Fruit fly (Drosophila melanogaster) whole organism, pupa: ENCODE data around the gene CG34034.
A peak's percentile ranks its signal among the peaks of the same experiment; 100 is the strongest.

Experiments used
- CG10348 ChIP-seq: fragments of 200-800 bp; sonication (Bioruptor generic); IDR thresholded peaks from 2 replicates; pipeline ENCODE4 v1.3.6; 2022; ENCODE audit warnings: missing biosample characterization, missing genetic modification characterization
- CG12605 ChIP-seq: fragments of 200-800 bp; sonication (Bioruptor generic); IDR thresholded peaks from 2 replicates; pipeline ENCODE4 v1.3.6; 2022; ENCODE audit warnings: missing biosample characterization, missing genetic modification characterization
- CG13204 ChIP-seq: fragments of 200-800 bp; sonication (Bioruptor generic); optimal IDR thresholded peaks from 2 replicates; lab custom pipeline; 2018; ENCODE audit warnings: missing biosample characterization, mild to moderate bottlenecking, missing genetic modification characterization, moderate library complexity
- CG14655 ChIP-seq: fragments of 200-800 bp; sonication (Bioruptor generic); optimal IDR thresholded peaks from 3 replicates; lab custom pipeline; 2017; ENCODE audit warnings: mild to moderate bottlenecking, missing biosample characterization, missing genetic modification reagents, missing genetic modification characterization
- CG15710 ChIP-seq: fragments of 200-800 bp; sonication (Bioruptor generic); optimal IDR thresholded peaks from 2 replicates; lab custom pipeline; 2018; ENCODE audit warnings: missing biosample characterization, mild to moderate bottlenecking, missing genetic modification characterization, moderate library complexity
- CG17806 ChIP-seq: fragments of 200-800 bp; sonication (Bioruptor generic); optimal IDR thresholded peaks from 2 replicates; lab custom pipeline; 2018; ENCODE audit warnings: missing biosample characterization, mild to moderate bottlenecking, missing genetic modification characterization, moderate library complexity
- CG32121 ChIP-seq: fragments of 200-800 bp; sonication (Bioruptor generic); IDR thresholded peaks from 2 replicates; pipeline ENCODE4 v1.3.6; 2022; ENCODE audit warnings: missing biosample characterization, missing genetic modification characterization
- CG34367 ChIP-seq: fragments of 200-800 bp; sonication (Bioruptor generic); optimal IDR thresholded peaks from 2 replicates; lab custom pipeline; 2018; ENCODE audit warnings: missing biosample characterization, mild to moderate bottlenecking, missing genetic modification characterization
- CG4496 ChIP-seq: fragments of 200-800 bp; sonication (Bioruptor generic); IDR thresholded peaks from 3 replicates; pipeline ENCODE4 v1.3.6; 2022; ENCODE audit warnings: missing biosample characterization, missing genetic modification characterization
- CG8159 ChIP-seq: fragments of 200-800 bp; sonication (Bioruptor generic); optimal IDR thresholded peaks from 3 replicates; lab custom pipeline; 2018; ENCODE audit warnings: missing biosample characterization, mild to moderate bottlenecking, missing genetic modification characterization, moderate library complexity
- CG8301 ChIP-seq: fragments of 200-800 bp; sonication (Bioruptor generic); optimal IDR thresholded peaks from 2 replicates; lab custom pipeline; 2018; ENCODE audit warnings: missing biosample characterization, mild to moderate bottlenecking, missing genetic modification characterization
- CG9948 ChIP-seq: fragments of 200-800 bp; sonication (Bioruptor generic); optimal IDR thresholded peaks from 2 replicates; lab custom pipeline; 2018; ENCODE audit warnings: missing biosample characterization, mild to moderate bottlenecking, missing genetic modification characterization, moderate library complexity
- D1 ChIP-seq: fragments of 200-800 bp; sonication (Bioruptor generic); optimal IDR thresholded peaks from 2 replicates; lab custom pipeline; 2018; ENCODE audit warnings: missing biosample characterization, mild to moderate bottlenecking, missing genetic modification characterization, moderate library complexity
- EcR ChIP-seq: fragments of 200-800 bp; sonication (Bioruptor generic); optimal IDR thresholded peaks from 3 replicates; lab custom pipeline; 2019; ENCODE audit warnings: missing biosample characterization, missing genetic modification characterization, mild to moderate bottlenecking, moderate library complexity, missing genetic modification reagents
- Ets98B ChIP-seq: fragments of 200-800 bp; sonication (Bioruptor generic); IDR thresholded peaks from 2 replicates; pipeline ENCODE4 v1.3.6; 2022; ENCODE audit warnings: missing biosample characterization, missing genetic modification characterization
- Pif1A ChIP-seq: fragments of 200-800 bp; sonication (Bioruptor generic); optimal IDR thresholded peaks from 3 replicates; lab custom pipeline; 2016; ENCODE audit warnings: missing biosample characterization, missing genetic modification characterization
- Pif1B ChIP-seq: fragments of 200-800 bp; sonication (Bioruptor generic); optimal IDR thresholded peaks from 3 replicates; lab custom pipeline; 2016; ENCODE audit warnings: missing biosample characterization, missing genetic modification characterization
- Snoo ChIP-seq: fragments of 200-800 bp; sonication (Bioruptor generic); optimal IDR thresholded peaks from 3 replicates; lab custom pipeline; 2017; ENCODE audit warnings: missing biosample characterization, mild to moderate bottlenecking, missing genetic modification characterization, inconsistent platforms
- fd96Ca ChIP-seq: fragments of 200-800 bp; sonication (Bioruptor generic); IDR thresholded peaks from 3 replicates; pipeline ENCODE4 v1.3.6; 2022; ENCODE audit warnings: missing biosample characterization, missing genetic modification characterization
- gl ChIP-seq: fragments of 200-800 bp; sonication (Bioruptor generic); optimal IDR thresholded peaks from 2 replicates; lab custom pipeline; 2018; ENCODE audit warnings: missing biosample characterization, mild to moderate bottlenecking, missing genetic modification characterization
- rn ChIP-seq: fragments of 200-800 bp; sonication (Bioruptor generic); IDR thresholded peaks from 2 replicates; pipeline ENCODE4 v1.3.6; 2022; ENCODE audit warnings: missing biosample characterization, missing genetic modification characterization

The CG34034 gene

DNA sequence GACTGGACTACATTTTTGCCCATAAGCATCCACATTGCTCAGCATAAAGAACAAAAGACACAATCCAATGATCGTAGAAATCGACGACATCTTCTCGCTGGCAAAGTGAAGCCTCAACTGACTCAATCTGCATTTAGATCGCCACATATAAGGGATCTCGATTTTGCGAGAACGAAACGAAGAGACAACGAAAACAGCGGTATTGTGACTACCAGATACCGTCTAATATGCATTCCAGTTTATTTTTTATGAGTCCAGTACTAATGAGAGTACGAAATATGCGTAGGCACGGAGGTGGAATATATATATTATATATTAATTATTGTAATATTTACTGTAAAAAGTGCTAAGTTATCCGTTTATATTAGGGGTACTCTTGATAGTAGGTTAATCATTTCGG is at the start of gene CG34034:
Gene CG34034 (minus strand): TSS at position 101 of the 400 bp plus-strand sequence.
- TF ChIP-seq gl, result no peak
- no peak for TF ChIP-seq CG4496 (GFP tag; lab: Robert Waterston, UW)
- no peak for TF ChIP-seq EcR (GFP tag; lab: Kevin White, UChicago)
- TF ChIP-seq CG34367, result no peak
- no peak for TF ChIP-seq rn
- no peak for TF ChIP-seq CG15710 (tag; lab: Kevin White, UChicago)
- TF ChIP-seq Pif1A (GFP tag; lab: Kevin White, UChicago), result no peak

DNA sequence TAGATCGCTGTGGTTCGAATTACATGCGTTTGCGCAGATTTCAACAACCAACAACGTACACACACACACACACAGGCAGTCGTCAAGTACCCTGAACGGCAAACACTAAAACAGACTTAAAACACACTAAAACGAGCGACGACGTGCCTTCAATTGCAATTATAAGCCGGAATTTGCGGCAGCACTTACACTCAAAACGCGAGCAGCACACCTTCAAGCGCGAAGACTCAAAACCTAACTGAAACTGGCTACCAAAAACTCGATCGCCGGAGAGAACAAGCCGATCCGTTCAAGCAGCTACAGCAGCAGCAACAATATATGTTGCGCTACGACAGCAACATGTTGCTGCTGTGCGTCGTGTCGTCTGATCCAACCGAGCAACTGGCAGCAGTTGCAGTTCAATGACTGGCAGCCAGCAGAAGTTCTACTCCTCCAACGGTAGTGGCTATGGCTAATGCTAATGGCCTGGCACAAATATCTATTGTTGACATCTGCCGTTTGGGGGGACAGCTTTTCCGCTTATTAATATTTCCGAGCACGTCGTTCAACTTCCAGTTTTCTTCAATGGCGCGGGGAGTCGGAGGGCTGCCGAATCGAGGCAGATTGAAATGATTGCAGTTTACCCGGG is 43.5 kb upstream of the CG34034 start, which contains the start of gene tsl:
Gene tsl (minus strand): TSS at position 242 of the 628 bp plus-strand sequence.
- TF ChIP-seq D1 (tag; lab: Kevin White, UChicago), result no peak
- TF ChIP-seq fd96Ca, result no peak
- TF ChIP-seq CG13204 (GFP tag; lab: Kevin White, UChicago), result peak; percentile 20
- no peak for TF ChIP-seq CG8301 (tag; lab: Kevin White, UChicago)
- TF ChIP-seq Pif1B (GFP tag; lab: Kevin White, UChicago), result no peak
- TF ChIP-seq CG34367, result no peak
- no peak for TF ChIP-seq Pif1A (GFP tag; lab: Kevin White, UChicago)
- no peak for TF ChIP-seq rn
- 0 out of 3 replicates have a peak, but pooled peaks have one; percentile 16 for TF ChIP-seq CG4496 (GFP tag; lab: Robert Waterston, UW)
- no peak for TF ChIP-seq CG17806
- no peak for TF ChIP-seq CG10348 (GFP tag; lab: Robert Waterston, UW)
- TF ChIP-seq CG15710 (tag; lab: Kevin White, UChicago), result no peak
- no peak for TF ChIP-seq gl
- TF ChIP-seq CG9948 (tag; lab: Kevin White, UChicago), result no peak
- no peak for TF ChIP-seq CG32121 (GFP tag; lab: Robert Waterston, UW)
- no peak for TF ChIP-seq CG12605 (GFP tag; lab: Robert Waterston, UW)
- no peak for TF ChIP-seq CG8159 (tag; lab: Kevin White, UChicago)
- TF ChIP-seq Ets98B (GFP tag; lab: Robert Waterston, UW), result no peak; the same call in 1 of the 2 replicates
- no peak for TF ChIP-seq Snoo (tag; lab: Kevin White, UChicago)
- TF ChIP-seq EcR (GFP tag; lab: Kevin White, UChicago), result peak; percentile 93

DNA sequence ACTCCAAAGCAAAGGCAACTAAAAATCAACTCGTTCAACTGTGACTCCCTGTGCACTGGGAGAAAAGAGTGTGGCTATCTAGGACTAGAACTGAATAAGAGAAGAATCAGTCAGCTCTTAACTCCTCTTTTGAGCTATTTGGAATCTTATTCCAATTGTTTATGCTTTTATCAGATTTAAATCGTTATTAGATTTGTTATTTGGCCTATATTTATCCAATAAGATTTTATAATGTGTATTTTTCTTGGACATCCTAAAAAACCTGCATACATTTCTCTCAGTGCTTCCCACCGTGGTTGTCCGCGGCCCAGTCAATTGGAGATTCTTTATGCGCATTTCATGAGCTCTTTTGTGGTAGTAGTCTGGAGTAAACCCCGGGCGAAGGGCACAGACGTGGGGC is 42.5 kb upstream of the CG34034 start:
- TF ChIP-seq CG10348 (GFP tag; lab: Robert Waterston, UW) (no peak), Ets98B (GFP tag; lab: Robert Waterston, UW) (peak; percentile 72), CG14655 (GFP tag; lab: Kevin White, UChicago) (peak; percentile 92), CG17806 (peak; percentile 95), CG32121 (GFP tag; lab: Robert Waterston, UW) (peak; percentile 72), D1 (tag; lab: Kevin White, UChicago) (peak; percentile 86), gl (peak; percentile 89), CG4496 (GFP tag; lab: Robert Waterston, UW) (peak; percentile 82), CG9948 (tag; lab: Kevin White, UChicago) (peak; percentile 93), EcR (GFP tag; lab: Kevin White, UChicago) (peak; percentile 65), Pif1A (GFP tag; lab: Kevin White, UChicago) (peak; percentile 93), CG8301 (tag; lab: Kevin White, UChicago) (peak; percentile 87), CG13204 (GFP tag; lab: Kevin White, UChicago) (peak; percentile 83), CG15710 (tag; lab: Kevin White, UChicago) (peak; percentile 95), Snoo (tag; lab: Kevin White, UChicago) (peak; percentile 92), Pif1B (GFP tag; lab: Kevin White, UChicago) (peak; percentile 88), CG8159 (tag; lab: Kevin White, UChicago) (peak; percentile 95), CG34367 (peak; percentile 90), fd96Ca (peak; percentile 66; the same call in 2 of the 3 replicates), CG12605 (GFP tag; lab: Robert Waterston, UW) (peak; percentile 71), rn (peak; percentile 69)

DNA sequence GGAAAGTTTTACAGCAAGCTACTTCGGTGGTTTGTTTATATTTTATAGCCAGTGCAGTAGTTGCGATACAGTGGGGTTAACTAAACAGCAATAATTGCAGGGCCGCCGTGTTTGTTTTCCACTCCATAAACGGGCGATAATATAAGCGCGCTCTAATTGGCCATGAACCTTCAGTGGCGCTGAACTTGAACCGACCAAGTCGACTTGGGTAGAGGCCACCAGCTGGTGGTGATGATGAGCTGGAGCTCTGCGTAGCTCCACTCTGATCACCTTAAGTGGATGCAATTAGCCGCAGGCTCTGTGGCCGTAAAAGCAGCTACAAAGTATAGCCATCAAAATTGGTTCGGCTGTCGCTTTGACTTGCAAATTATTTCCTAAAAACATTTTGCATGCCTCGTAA is 41.2 kb upstream of the CG34034 start:
- TF ChIP-seq EcR (GFP tag; lab: Kevin White, UChicago) (peak; percentile 76), rn (no peak)

DNA sequence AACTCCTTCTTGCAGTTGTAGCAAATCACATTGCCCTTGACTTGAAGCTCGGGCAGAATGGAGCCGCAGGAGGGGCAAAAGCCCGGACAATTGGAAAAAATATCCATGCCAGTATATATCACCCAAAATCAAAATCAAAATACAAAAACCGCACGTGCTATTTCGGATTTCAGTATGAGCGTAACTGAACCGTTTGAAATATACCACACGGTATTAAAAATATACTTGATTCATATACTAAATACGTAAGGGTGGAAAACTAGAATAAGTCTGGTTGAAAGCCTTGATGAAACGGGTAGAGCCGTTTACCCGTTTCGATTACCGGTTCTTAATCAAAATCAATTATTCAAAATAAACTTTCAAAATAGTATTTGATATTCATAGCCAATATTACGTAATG is 38.8 kb upstream of the CG34034 start, which contains the start of gene Polr1H:
Gene Polr1H (minus strand): TSS at position 188 of the 400 bp plus-strand sequence.
- no peak for TF ChIP-seq CG8301 (tag; lab: Kevin White, UChicago)
- TF ChIP-seq EcR (GFP tag; lab: Kevin White, UChicago), result no peak
- TF ChIP-seq CG8159 (tag; lab: Kevin White, UChicago), result no peak
- TF ChIP-seq CG10348 (GFP tag; lab: Robert Waterston, UW), result no peak
- TF ChIP-seq rn, result no peak

DNA sequence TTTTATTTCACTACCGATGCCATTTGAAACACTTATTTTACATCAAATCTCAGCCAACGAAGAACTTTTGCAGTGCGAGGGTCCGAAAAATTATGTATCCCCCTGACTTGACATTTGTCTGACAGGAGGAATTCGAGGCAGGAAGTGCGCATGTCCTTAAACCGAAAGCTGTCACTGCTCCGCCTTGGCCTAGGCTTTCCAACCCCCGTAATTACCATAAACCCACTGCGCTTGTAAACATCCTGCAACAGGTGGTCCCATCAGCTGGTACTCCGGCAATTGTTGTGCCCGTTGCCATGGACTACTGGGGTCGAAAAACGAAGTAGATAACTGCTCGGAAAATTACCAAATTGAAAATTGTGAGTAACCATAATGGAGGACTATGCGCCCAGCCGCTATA is 36.9 kb upstream of the CG34034 start, which contains the start of the genes GABA-B-R2 and CG6800:
Gene GABA-B-R2 (minus strand): TSS at position 75 of the 400 bp plus-strand sequence.
Gene CG6800 (plus strand): TSS at position 373 of the 400 bp plus-strand sequence.
- peak; percentile 84 for TF ChIP-seq CG12605 (GFP tag; lab: Robert Waterston, UW)
- no peak for TF ChIP-seq CG14655 (GFP tag; lab: Kevin White, UChicago)
- TF ChIP-seq gl, result no peak
